Worm (Caenorhabditis elegans) whole organism, L4/young adult: Measurements from ENCODE around the gene str-148.
"Not testable (repeated sequence)": the region's sequence is repeated elsewhere in the genome, so short reads cannot be mapped to it uniquely, and the experiment has no call there.

ENCODE experiments used
- W03F9.2 ChIP-seq: fragments of 150-350 bp; optimal IDR thresholded peaks from 2 replicates; lab custom pipeline; 2014; ENCODE audit warnings: missing biosample characterization, missing genetic modification characterization
- dao-5 ChIP-seq: sonication (generic microtip); optimal IDR thresholded peaks from 2 replicates; lab custom pipeline; 2016; ENCODE audit warnings: missing genotype, missing genetic modification characterization, moderate library complexity, missing compliant biosample characterization
- him-1 ChIP-seq: sonication (generic microtip); optimal IDR thresholded peaks from 2 replicates; lab custom pipeline; 2016; ENCODE audit warnings: missing genotype, missing genetic modification reagents, missing genetic modification characterization, missing compliant biosample characterization

Gene str-148

ce11 chrII:1054724-1055123 lies 8.9 kb downstream of the str-148 start, which contains the start of gene K02E7.7:
Gene K02E7.7, plus strand, starts transcription at chrII:1055024.
- TF ChIP-seq dao-5 (tag; lab: Kevin White, UChicago); him-1; W03F9.2 (tag; lab: Kevin White, UChicago): not testable (repeated sequence)

ce11 chrII:1056844-1057243 lies 11.1 kb downstream of the str-148 start:
- no peak for TF ChIP-seq him-1
- no peak for TF ChIP-seq W03F9.2 (tag; lab: Kevin White, UChicago)
- no peak for TF ChIP-seq dao-5 (tag; lab: Kevin White, UChicago)

- TF ChIP-seq dao-5 (tag; lab: Kevin White, UChicago); W03F9.2 (tag; lab: Kevin White, UChicago); him-1: not testable (repeated sequence)
Observed at ce11 chrII:1060702-1061101, 14.9 kb downstream of the str-148 start, which contains the start of gene btb-10. Gene btb-10, minus strand, starts transcription at chrII:1060802.

- no peak for TF ChIP-seq dao-5 (tag; lab: Kevin White, UChicago)
- no peak for TF ChIP-seq him-1
- no peak for TF ChIP-seq W03F9.2 (tag; lab: Kevin White, UChicago)
Observed at ce11 chrII:1063926-1064325, 18.1 kb downstream of the str-148 start.

- TF ChIP-seq him-1 (no peak), W03F9.2 (tag; lab: Kevin White, UChicago) (no peak), dao-5 (tag; lab: Kevin White, UChicago) (no peak)
Observed at ce11 chrII:1066907-1067306, 21.1 kb downstream of the str-148 start, which contains the start of gene K02E7.10. Gene K02E7.10, minus strand, starts transcription at chrII:1067007.

- TF ChIP-seq him-1 (no peak), dao-5 (tag; lab: Kevin White, UChicago) (no peak), W03F9.2 (tag; lab: Kevin White, UChicago) (no peak)
Observed at ce11 chrII:1070875-1071274, 25.1 kb downstream of the str-148 start, which contains the start of gene K02E7.12. Gene K02E7.12, plus strand, starts transcription at chrII:1071175.

- TF ChIP-seq dao-5 (tag; lab: Kevin White, UChicago) (no peak), him-1 (no peak), W03F9.2 (tag; lab: Kevin White, UChicago) (no peak)
Observed at ce11 chrII:1071432-1071831, 25.6 kb downstream of the str-148 start.

ce11 chrII:1072106-1072505 lies 26.3 kb downstream of the str-148 start, which contains the start of gene K02E7.4:
Gene K02E7.4, plus strand, starts transcription at chrII:1072406.
- TF ChIP-seq him-1 (no peak), W03F9.2 (tag; lab: Kevin White, UChicago) (no peak)

ce11 chrII:1075424-1075823 lies 29.6 kb downstream of the str-148 start, which contains the start of gene K02E7.11:
Gene K02E7.11, minus strand, starts transcription at chrII:1075524.
- TF ChIP-seq dao-5 (tag; lab: Kevin White, UChicago) (no peak), him-1 (no peak), W03F9.2 (tag; lab: Kevin White, UChicago) (no peak)

- TF ChIP-seq him-1 (no peak), W03F9.2 (tag; lab: Kevin White, UChicago) (no peak), dao-5 (tag; lab: Kevin White, UChicago) (no peak)
Observed at ce11 chrII:1082859-1083258, 37.1 kb downstream of the str-148 start, which contains the start of gene K02E7.1. Gene K02E7.1, plus strand, starts transcription at chrII:1083159.

ce11 chrII:1084899-1085298 lies 39.1 kb downstream of the str-148 start:
- TF ChIP-seq him-1 (no peak), dao-5 (tag; lab: Kevin White, UChicago) (no peak), W03F9.2 (tag; lab: Kevin White, UChicago) (no peak)

ce11 chrII:1085546-1085945 lies 39.8 kb downstream of the str-148 start:
- TF ChIP-seq W03F9.2 (tag; lab: Kevin White, UChicago) (no peak), dao-5 (tag; lab: Kevin White, UChicago) (no peak), him-1 (no peak)

ce11 chrII:1086479-1086878 lies 40.7 kb downstream of the str-148 start:
- no peak for TF ChIP-seq him-1

ce11 chrII:1088527-1089230 lies 42.9 kb downstream of the str-148 start:
- TF ChIP-seq dao-5 (tag; lab: Kevin White, UChicago) (no peak), him-1 (no peak), W03F9.2 (tag; lab: Kevin White, UChicago) (no peak)

- TF ChIP-seq W03F9.2 (tag; lab: Kevin White, UChicago) (no peak), dao-5 (tag; lab: Kevin White, UChicago) (no peak), him-1 (no peak)
Observed at ce11 chrII:1090743-1091142, 45.0 kb downstream of the str-148 start.
